Worm (Caenorhabditis elegans): ENCODE results near the gene ndx-2.
A peak's percentile ranks its signal among the peaks of the same experiment; 100 is the strongest.

The ndx-2 gene

ce11 chrV:2614986-2615687 is 49.7 kb downstream of the ndx-2 start, which contains the start of gene F53E10.1 (continued):
- TF ChIP-seq ceh-82 (tag; optimal IDR thresholded peaks at IDR 0.05) (no peak), hlh-11 (tag; optimal IDR thresholded peaks at IDR 0.05) (peak; percentile 90), ztf-7 (tag; optimal IDR thresholded peaks at IDR 0.05) (no peak), tag-97 (GFP tag; IDR thresholded peaks at IDR 0.05) (no peak), ceh-32 (tag; optimal IDR thresholded peaks at IDR 0.05; ENCODE audit: poor library complexity) (no peak), daf-8 (GFP tag; IDR thresholded peaks at IDR 0.05) (no peak), rbr-2 (tag; optimal IDR thresholded peaks at IDR 0.05) (no peak), fkh-10 (GFP tag; optimal IDR thresholded peaks at IDR 0.05) (no peak), mes-2 (tag; optimal IDR thresholded peaks at IDR 0.05; ENCODE audit: poor library complexity, severe bottlenecking) (peak; percentile 57), lir-3 (tag; optimal IDR thresholded peaks at IDR 0.05) (no peak), spr-1 (tag; optimal IDR thresholded peaks at IDR 0.05) (no peak), snpc-1.2 (GFP tag; IDR thresholded peaks at IDR 0.05) (no peak), pqm-1 (tag; optimal IDR thresholded peaks at IDR 0.05) (no peak), snpc-4 (tag; optimal IDR thresholded peaks at IDR 0.05) (no peak), T26A8.4 (GFP tag; IDR thresholded peaks at IDR 0.05) (no peak), zfp-3 (GFP tag; conservative IDR thresholded peaks at IDR 0.05) (no peak), D1046.2 (GFP tag; IDR thresholded peaks at IDR 0.05) (no peak), tra-1 (GFP tag; IDR thresholded peaks at IDR 0.05) (peak; percentile 41; the same call in 1 of the 2 replicates), aha-1 (tag) (peak; percentile 90), nhr-25 (tag; optimal IDR thresholded peaks at IDR 0.05; ENCODE audit: borderline replicate concordance, insufficient read depth) (no peak), nhr-77 (tag; optimal IDR thresholded peaks at IDR 0.05) (peak; percentile 53), dve-1 (tag; optimal IDR thresholded peaks at IDR 0.05; ENCODE audit: insufficient read depth) (peak; percentile 84), dmd-8 (GFP tag; IDR thresholded peaks at IDR 0.05) (no peak), nhr-237 (tag; optimal IDR thresholded peaks at IDR 0.05) (no peak), ceh-20 (GFP tag; IDR thresholded peaks at IDR 0.05) (no peak), nhr-28 (tag; optimal IDR thresholded peaks at IDR 0.05) (peak; percentile 99), vab-7 (GFP tag; IDR thresholded peaks at IDR 0.05) (no peak), daf-16 (GFP tag; optimal IDR thresholded peaks at IDR 0.05) (peak in 1 of 2 experiments; percentile 26), daf-16 (tag; optimal IDR thresholded peaks at IDR 0.05) (peak; percentile 77), nhr-48 (tag; optimal IDR thresholded peaks at IDR 0.05) (peak; percentile 61), ces-1 (GFP tag; optimal IDR thresholded peaks at IDR 0.05) (no peak), Y48G9A.11 (GFP tag; IDR thresholded peaks at IDR 0.05) (no peak), hmg-1.1 (GFP tag; IDR thresholded peaks at IDR 0.05) (0 out of 2 replicates have a peak, but pooled peaks have one; percentile 23), saeg-2 (GFP tag; IDR thresholded peaks at IDR 0.05) (no peak), attf-4 (tag; optimal IDR thresholded peaks at IDR 0.05) (no peak), nhr-76 (tag; optimal IDR thresholded peaks at IDR 0.05) (no peak), ZK546.5 (tag; optimal IDR thresholded peaks at IDR 0.05) (no peak), lin-39 (tag; optimal IDR thresholded peaks at IDR 0.05) (no peak), aly-2 (tag; optimal IDR thresholded peaks at IDR 0.05) (no peak), madf-5 (GFP tag; IDR thresholded peaks at IDR 0.05) (no peak), F26F4.8 (GFP tag; conservative IDR thresholded peaks at IDR 0.05) (no peak), arid-1 (GFP tag; conservative IDR thresholded peaks at IDR 0.05) (no peak), F44E2.7 (GFP tag; IDR thresholded peaks at IDR 0.05) (no peak), php-3 (GFP tag; IDR thresholded peaks at IDR 0.05) (no peak), nhr-6 (tag; optimal IDR thresholded peaks at IDR 0.05) (peak; percentile 48), Y105C5A.15 (GFP tag; IDR thresholded peaks at IDR 0.05) (no peak), ceh-44 (GFP tag; IDR thresholded peaks at IDR 0.05) (no peak), spr-3 (GFP tag; optimal IDR thresholded peaks at IDR 0.05) (no peak), F37D6.2 (tag; optimal IDR thresholded peaks at IDR 0.05) (no peak), dmd-6 (GFP tag; IDR thresholded peaks at IDR 0.05) (peak; percentile 72), F10B5.3 (tag; optimal IDR thresholded peaks at IDR 0.05) (no peak), unc-130 (GFP tag; optimal IDR thresholded peaks at IDR 0.05) (no peak)
